Fruit fly (Drosophila melanogaster): Measurements from ENCODE around the gene trk.

DNA sequence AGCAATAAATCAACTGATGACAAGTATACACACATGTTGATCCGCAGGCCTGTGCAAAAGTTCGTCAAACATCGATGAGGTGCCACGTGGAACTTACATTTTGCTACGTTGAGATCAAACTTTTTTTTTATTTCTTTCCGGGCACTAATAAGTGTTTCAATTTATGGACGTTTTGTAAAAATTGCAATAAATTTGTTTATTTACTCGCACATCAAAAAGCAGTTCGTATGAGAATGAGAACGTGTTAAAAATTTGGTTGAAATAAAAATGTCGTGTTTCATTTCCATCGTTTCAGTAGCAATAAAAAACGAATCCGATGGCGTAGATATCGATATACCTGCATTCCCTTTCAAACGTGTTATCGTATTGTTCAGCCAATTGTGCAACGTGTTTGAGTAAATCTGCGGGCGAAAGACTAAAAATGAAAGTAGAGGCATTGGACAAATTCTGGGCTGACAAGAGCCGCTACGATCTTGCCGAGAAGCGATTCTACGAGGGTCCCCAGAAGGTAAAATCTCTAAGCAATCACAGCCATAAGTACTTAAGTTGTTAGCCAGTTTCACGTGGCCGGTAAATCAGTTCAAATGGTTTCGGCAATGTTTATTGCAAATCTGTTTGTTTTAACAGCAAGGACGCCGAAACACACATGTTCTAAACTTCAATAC lies 39.8 kb downstream of the trk start, which contains the start of gene eEF1delta:
- TF ChIP-seq usp (GFP tag; optimal IDR thresholded peaks at IDR 0.05) (no peak), psq (optimal IDR thresholded peaks at IDR 0.05) (no peak), Dll (optimal IDR thresholded peaks at IDR 0.05) (no peak), pan (optimal IDR thresholded peaks at IDR 0.05) (no peak), CG8478 (optimal IDR thresholded peaks at IDR 0.05) (no peak), EcR (GFP tag; optimal IDR thresholded peaks at IDR 0.05) (no peak)
